Fruit fly (Drosophila melanogaster): Measurements from ENCODE around the gene Glut3.

- TF ChIP-seq Myc (optimal IDR thresholded peaks at IDR 0.05) (no peak), Dfd (GFP tag; optimal IDR thresholded peaks at IDR 0.05) (no peak), CG32264 (GFP tag; optimal IDR thresholded peaks at IDR 0.05) (no peak), HLH106 (tag; optimal IDR thresholded peaks at IDR 0.05) (no peak), psq (GFP tag; optimal IDR thresholded peaks at IDR 0.05) (no peak), lola (GFP tag; optimal IDR thresholded peaks at IDR 0.05) (no peak), Vsx2 (GFP tag; optimal IDR thresholded peaks at IDR 0.05; ENCODE audit: partially characterized antibody) (no peak), usp (GFP tag; optimal IDR thresholded peaks at IDR 0.05) (no peak), N (GFP tag; optimal IDR thresholded peaks at IDR 0.05) (no peak), br (GFP tag; optimal IDR thresholded peaks at IDR 0.05) (no peak), sv (GFP tag; optimal IDR thresholded peaks at IDR 0.05) (no peak), Hnf4 (GFP tag; optimal IDR thresholded peaks at IDR 0.05) (no peak), Rel (GFP tag; optimal IDR thresholded peaks at IDR 0.05) (no peak), Rel (tag; optimal IDR thresholded peaks at IDR 0.05) (no peak), Abd-B (GFP tag; optimal IDR thresholded peaks at IDR 0.05) (no peak)
These were observed 33.9 kb downstream of the Glut3 start for dm6 chr3R:16822015-16822414.
